Fruit fly (Drosophila melanogaster) whole organism, embryonic: ENCODE measurements around the gene CG14647.
A peak's percentile ranks its signal among the peaks of the same experiment; 100 is the strongest.

Experiments
- Asciz ChIP-seq: fragments of 200-800 bp; sonication (Bioruptor generic); optimal IDR thresholded peaks from 2 replicates; lab custom pipeline; 2017; ENCODE audit warnings: missing biosample characterization, mild to moderate bottlenecking, missing genetic modification characterization, missing genetic modification reagents
- Atf3 ChIP-seq: fragments of 200-800 bp; sonication (Bioruptor generic); optimal IDR thresholded peaks from 3 replicates; lab custom pipeline; 2016; ENCODE audit warnings: missing biosample characterization, missing genetic modification characterization
- CG10654 ChIP-seq: fragments of 200-800 bp; sonication (Bioruptor generic); optimal IDR thresholded peaks from 2 replicates; lab custom pipeline; 2016; ENCODE audit warnings: missing biosample characterization, missing genetic modification characterization
- CG12236 ChIP-seq: fragments of 200-800 bp; sonication (Bioruptor generic); optimal IDR thresholded peaks from 2 replicates; lab custom pipeline; 2016; ENCODE audit warnings: missing biosample characterization, missing genetic modification characterization
- CG12391 ChIP-seq: fragments of 200-800 bp; sonication (Bioruptor generic); optimal IDR thresholded peaks from 3 replicates; lab custom pipeline; 2018; ENCODE audit warnings: missing biosample characterization, mild to moderate bottlenecking, missing genetic modification characterization, moderate library complexity
- CG12659 ChIP-seq: fragments of 200-800 bp; sonication (Bioruptor generic); optimal IDR thresholded peaks from 3 replicates; lab custom pipeline; 2017; ENCODE audit warnings: mild to moderate bottlenecking, missing biosample characterization, missing genetic modification reagents, missing genetic modification characterization
- CG13775 ChIP-seq: fragments of 200-800 bp; sonication (Bioruptor generic); optimal IDR thresholded peaks from 3 replicates; lab custom pipeline; 2017; ENCODE audit warnings: missing biosample characterization, mild to moderate bottlenecking, missing genetic modification characterization
- CG1602 ChIP-seq: fragments of 200-800 bp; sonication (Bioruptor generic); optimal IDR thresholded peaks from 3 replicates; lab custom pipeline; 2016; ENCODE audit warnings: missing biosample characterization, missing genetic modification characterization
- CG1603 ChIP-seq: fragments of 200-800 bp; sonication (Bioruptor generic); optimal IDR thresholded peaks from 2 replicates; lab custom pipeline; 2019; ENCODE audit warnings: missing biosample characterization, mild to moderate bottlenecking, missing genetic modification characterization, moderate library complexity
- CG17186 ChIP-seq: fragments of 200-800 bp; sonication (Bioruptor generic); optimal IDR thresholded peaks from 3 replicates; lab custom pipeline; 2017; ENCODE audit warnings: missing biosample characterization, missing genetic modification reagents, missing genetic modification characterization
- CG2129 ChIP-seq: fragments of 200-800 bp; sonication (Bioruptor generic); IDR thresholded peaks from 2 replicates; pipeline ENCODE4 v1.3.6; 2022; ENCODE audit warnings: missing biosample characterization, missing genetic modification characterization; ENCODE audit not compliant: partially characterized antibody
- CG2712 ChIP-seq: fragments of 200-800 bp; optimal IDR thresholded peaks from 3 replicates; lab custom pipeline; 2019; ENCODE audit warnings: missing biosample characterization, mild to moderate bottlenecking, missing genetic modification characterization, moderate library complexity
- CG33213 ChIP-seq: fragments of 200-800 bp; sonication (Bioruptor generic); optimal IDR thresholded peaks from 3 replicates; lab custom pipeline; 2016; ENCODE audit warnings: missing biosample characterization, missing genetic modification characterization
- CG42726 ChIP-seq: fragments of 200-800 bp; sonication (Bioruptor generic); IDR thresholded peaks from 2 replicates; pipeline ENCODE4 v1.3.6; 2022; ENCODE audit warnings: missing biosample characterization, missing genetic modification characterization; ENCODE audit not compliant: partially characterized antibody
- CG6175 ChIP-seq: fragments of 200-800 bp; sonication (Bioruptor generic); IDR thresholded peaks from 3 replicates; pipeline ENCODE4 v1.3.6; 2022; ENCODE audit warnings: missing biosample characterization, missing genetic modification characterization
- CG7271 ChIP-seq: fragments of 200-800 bp; sonication (Bioruptor generic); optimal IDR thresholded peaks from 2 replicates; lab custom pipeline; 2018; ENCODE audit warnings: missing biosample characterization, mild to moderate bottlenecking, missing genetic modification characterization, moderate library complexity
- CG7372 ChIP-seq: fragments of 200-800 bp; sonication (Bioruptor generic); IDR thresholded peaks from 2 replicates; pipeline ENCODE4 v1.3.6; 2022; ENCODE audit warnings: missing biosample characterization, missing genetic modification characterization
- CG7928 ChIP-seq: fragments of 200-800 bp; sonication (Bioruptor generic); optimal IDR thresholded peaks from 2 replicates; lab custom pipeline; 2017; ENCODE audit warnings: missing biosample characterization, mild to moderate bottlenecking, missing genetic modification characterization
- E2f2 ChIP-seq: fragments of 200-800 bp; sonication (Bioruptor generic); IDR thresholded peaks from 2 replicates; pipeline ENCODE4 v1.3.6; 2022; ENCODE audit warnings: missing biosample characterization, missing genetic modification characterization
- GATAe ChIP-seq: fragments of 200-800 bp; sonication (Bioruptor generic); conservative IDR thresholded peaks from 2 replicates; pipeline ENCODE4 v1.3.6; 2022; ENCODE audit warnings: missing biosample characterization, missing genetic modification characterization
- HmgZ ChIP-seq: fragments of 200-800 bp; sonication (Bioruptor generic); optimal IDR thresholded peaks from 2 replicates; lab custom pipeline; 2018; ENCODE audit warnings: missing biosample characterization, mild to moderate bottlenecking, missing genetic modification characterization
- Lhr ChIP-seq: fragments of 200-800 bp; sonication (Bioruptor generic); optimal IDR thresholded peaks from 3 replicates; lab custom pipeline; 2017; ENCODE audit warnings: mild to moderate bottlenecking, missing biosample characterization, missing genetic modification reagents, missing genetic modification characterization
- MBD-R2 ChIP-seq: fragments of 200-800 bp; sonication (Bioruptor generic); IDR thresholded peaks from 2 replicates; pipeline ENCODE4 v1.3.6; 2022; ENCODE audit warnings: missing biosample characterization, missing genetic modification characterization
- MTF-1 ChIP-seq: fragments of 200-800 bp; sonication (Bioruptor generic); optimal IDR thresholded peaks from 2 replicates; lab custom pipeline; 2018; ENCODE audit warnings: missing biosample characterization, mild to moderate bottlenecking, missing genetic modification characterization, borderline replicate concordance
- Nf-YC ChIP-seq: fragments of 200-800 bp; optimal IDR thresholded peaks from 3 replicates; lab custom pipeline; 2019; ENCODE audit warnings: missing biosample characterization, mild to moderate bottlenecking, missing genetic modification characterization, moderate library complexity
- Pdp1 ChIP-seq, 2 experiments: fragments of 200-800 bp; sonication (Bioruptor generic); optimal IDR thresholded peaks; 3 replicates each; lab custom pipeline; 2016; ENCODE audit warnings: missing biosample characterization in 2 of 2, missing genetic modification characterization in 2 of 2, mild to moderate bottlenecking in 1 of 2, moderate library complexity in 1 of 2
- ap ChIP-seq: fragments of 200-800 bp; sonication (Bioruptor generic); IDR thresholded peaks from 2 replicates; pipeline ENCODE4 v1.3.6; 2022; ENCODE audit warnings: missing biosample characterization, missing genetic modification characterization
- az2 ChIP-seq: fragments of 200-800 bp; sonication (Bioruptor generic); optimal IDR thresholded peaks from 3 replicates; lab custom pipeline; 2016; ENCODE audit warnings: missing biosample characterization, missing genetic modification characterization
- chif ChIP-seq, 2 experiments: fragments of 200-800 bp; sonication (Bioruptor generic); optimal IDR thresholded peaks; 3 replicates each; lab custom pipeline; 2016; ENCODE audit warnings: missing biosample characterization in 2 of 2, missing genetic modification characterization in 2 of 2
- gfzf ChIP-seq: fragments of 200-800 bp; sonication (Bioruptor generic); optimal IDR thresholded peaks from 2 replicates; lab custom pipeline; 2016; ENCODE audit warnings: missing biosample characterization, mild to moderate bottlenecking, missing genetic modification characterization, moderate library complexity
- hbn ChIP-seq: fragments of 200-800 bp; sonication (Bioruptor generic); IDR thresholded peaks from 2 replicates; pipeline ENCODE4 v1.3.6; 2022; ENCODE audit warnings: missing biosample characterization, missing genetic modification characterization; ENCODE audit not compliant: partially characterized antibody
- jigr1 ChIP-seq: fragments of 200-800 bp; sonication (Bioruptor generic); IDR thresholded peaks from 3 replicates; pipeline ENCODE4 v1.3.6; 2022; ENCODE audit warnings: missing biosample characterization, missing genetic modification characterization
- jumu ChIP-seq: fragments of 200-800 bp; sonication (Bioruptor generic); optimal IDR thresholded peaks from 3 replicates; lab custom pipeline; 2016; ENCODE audit warnings: missing biosample characterization, missing genetic modification characterization
- klu ChIP-seq: fragments of 200-800 bp; sonication (Bioruptor generic); IDR thresholded peaks from 2 replicates; pipeline ENCODE4 v1.3.6; 2022; ENCODE audit warnings: missing biosample characterization, missing genetic modification characterization
- nerfin-1 ChIP-seq: fragments of 200-800 bp; sonication (Bioruptor generic); optimal IDR thresholded peaks from 3 replicates; lab custom pipeline; 2019; ENCODE audit warnings: missing biosample characterization, mild to moderate bottlenecking, missing genetic modification characterization, moderate library complexity
- nom ChIP-seq: fragments of 200-800 bp; sonication (Bioruptor generic); optimal IDR thresholded peaks from 2 replicates; lab custom pipeline; 2017; ENCODE audit warnings: missing biosample characterization, missing genetic modification characterization, mild to moderate bottlenecking, moderate library complexity, missing genetic modification reagents
- phol ChIP-seq: fragments of 200-800 bp; sonication (Bioruptor generic); optimal IDR thresholded peaks from 3 replicates; lab custom pipeline; 2018; ENCODE audit warnings: missing biosample characterization, mild to moderate bottlenecking, missing genetic modification characterization, moderate library complexity
- psq ChIP-seq: fragments of 200-800 bp; sonication (Bioruptor generic); optimal IDR thresholded peaks from 2 replicates; lab custom pipeline; 2017; ENCODE audit warnings: missing biosample characterization, missing genetic modification characterization
- pzg ChIP-seq: fragments of 200-800 bp; sonication (Bioruptor generic); optimal IDR thresholded peaks from 3 replicates; lab custom pipeline; 2018; ENCODE audit warnings: missing biosample characterization, mild to moderate bottlenecking, missing genetic modification characterization, moderate library complexity
- sens ChIP-seq: fragments of 200-800 bp; sonication (Bioruptor generic); peaks from one replicate; lab custom pipeline; 2016; ENCODE audit warnings: missing biosample characterization, missing genetic modification characterization
- sim ChIP-seq: fragments of 200-800 bp; sonication (Bioruptor generic); IDR thresholded peaks from 2 replicates; pipeline ENCODE4 v1.3.6; 2022; ENCODE audit warnings: missing biosample characterization, missing genetic modification characterization
- slbo ChIP-seq: fragments of 200-800 bp; sonication (Bioruptor generic); IDR thresholded peaks from 2 replicates; pipeline ENCODE4 v1.3.6; 2022; ENCODE audit warnings: missing biosample characterization, missing genetic modification characterization
- trem ChIP-seq: fragments of 200-800 bp; optimal IDR thresholded peaks from 3 replicates; lab custom pipeline; 2019; ENCODE audit warnings: missing biosample characterization, mild to moderate bottlenecking, missing genetic modification characterization, moderate library complexity
- twi ChIP-seq: fragments of 200-800 bp; optimal IDR thresholded peaks from 2 replicates; lab custom pipeline; 2019; ENCODE audit warnings: missing biosample characterization, mild to moderate bottlenecking, missing genetic modification characterization, moderate library complexity
- unpg ChIP-seq: fragments of 200-800 bp; sonication (Bioruptor generic); optimal IDR thresholded peaks from 3 replicates; lab custom pipeline; 2018; ENCODE audit warnings: missing biosample characterization, mild to moderate bottlenecking, missing genetic modification characterization, moderate library complexity

CG14647 gene

DNA sequence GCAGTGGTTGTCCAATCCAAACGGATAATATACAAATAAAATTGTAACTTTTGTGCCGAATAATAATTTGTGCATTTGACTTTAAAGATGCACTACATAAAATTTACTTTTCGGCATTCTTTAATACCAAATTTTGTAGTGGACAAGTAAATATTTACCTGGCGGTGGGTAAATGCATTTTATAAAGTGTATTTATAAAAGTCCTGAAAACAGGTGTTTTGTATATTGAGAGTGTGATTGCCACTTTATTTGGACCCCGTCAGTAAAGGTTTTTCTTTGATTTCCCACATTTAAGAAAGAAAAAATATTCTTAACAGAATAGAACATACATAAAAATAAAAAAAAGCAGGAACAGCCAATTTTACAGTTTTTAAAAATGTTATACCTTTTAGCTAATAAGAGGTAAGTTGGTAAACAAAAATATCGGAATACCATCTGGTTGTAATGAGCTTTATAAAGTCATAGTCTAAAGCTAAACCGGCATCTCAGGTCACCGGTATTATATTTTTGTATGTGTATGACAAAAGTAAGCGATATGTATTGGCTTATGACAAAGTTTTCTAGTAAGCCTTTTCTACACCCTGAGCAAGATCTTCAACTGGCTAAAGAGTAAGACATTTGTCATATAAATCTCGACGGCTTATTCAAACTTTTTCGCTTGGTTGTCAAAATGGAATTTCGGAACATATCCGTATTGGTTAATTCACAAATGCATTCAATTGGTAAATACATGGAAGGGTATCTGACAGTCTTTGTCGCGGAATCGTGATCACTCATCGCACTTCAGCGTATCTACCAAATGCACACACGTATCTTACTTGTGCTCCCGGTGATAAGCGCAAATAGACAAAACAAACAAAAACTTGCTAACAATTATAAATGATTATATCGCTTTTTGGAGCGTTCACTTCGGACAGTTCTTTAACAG lies 5.4 kb upstream of the CG14647 start (continued):
- TF ChIP-seq twi (tag; lab: Kevin White, UChicago) (peak; percentile 57), az2 (GFP tag; lab: Kevin White, UChicago) (peak; percentile 83), ap (peak; percentile 78), CG10654 (GFP tag; lab: Kevin White, UChicago) (peak; percentile 81), nom (GFP tag; lab: Kevin White, UChicago) (no peak), CG42726 (no peak), Atf3 (GFP tag; lab: Kevin White, UChicago) (peak; percentile 64), CG12391 (peak; percentile 88), GATAe (GFP tag; lab: Robert Waterston, UW) (peak; percentile 78), slbo (GFP tag; lab: Robert Waterston, UW) (peak; percentile 91), MTF-1 (GFP tag; lab: Kevin White, UChicago) (peak; percentile 45), CG2129 (GFP tag; lab: Robert Waterston, UW) (no peak), gfzf (GFP tag; lab: Kevin White, UChicago) (no peak), CG7372 (GFP tag; lab: Robert Waterston, UW) (peak; percentile 72), CG13775 (GFP tag; lab: Kevin White, UChicago) (peak; percentile 72)

DNA sequence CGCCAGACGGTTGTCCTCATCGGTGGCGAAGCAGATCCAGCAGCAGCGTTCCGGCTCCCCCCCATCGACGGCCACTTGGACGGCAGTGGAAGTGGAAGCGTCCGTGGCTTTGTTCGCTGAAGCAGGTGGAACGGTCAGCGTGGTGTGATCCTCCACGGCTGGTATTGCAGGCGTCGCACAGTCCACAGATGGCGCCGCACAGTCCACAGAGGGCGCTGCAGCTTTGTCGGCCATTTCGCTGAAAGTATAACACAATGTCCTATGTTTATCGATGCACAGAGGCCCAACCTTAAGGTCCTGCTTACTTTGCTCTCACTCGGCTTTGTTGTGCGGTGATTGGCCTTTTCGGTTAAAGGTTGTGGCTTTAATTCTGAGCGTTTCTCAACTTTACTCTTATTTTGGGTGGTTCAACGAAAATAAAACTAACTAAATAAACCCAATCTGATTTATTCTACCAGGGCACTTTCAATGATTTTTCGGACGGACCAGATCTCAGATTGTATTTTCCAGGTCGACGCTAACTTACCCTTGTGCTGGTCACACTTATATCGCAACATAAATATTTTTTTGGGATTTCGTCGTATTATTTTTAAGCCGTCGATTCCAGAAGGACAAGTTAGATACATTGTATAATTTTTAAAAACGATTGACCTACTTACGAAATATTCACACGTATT lies 2.8 kb upstream of the CG14647 start, which contains the start of gene CG9855:
Gene CG9855 (minus strand): TSS at position 473 of the 677 bp plus-strand sequence.
- TF ChIP-seq Nf-YC (tag; lab: Kevin White, UChicago) (peak; percentile 18), E2f2 (peak; percentile 50), CG1603 (tag; lab: Kevin White, UChicago) (peak; percentile 63), hbn (GFP tag; lab: Robert Waterston, UW) (peak; percentile 37; the same call in 1 of the 2 replicates), Pdp1 (GFP tag; optimal IDR thresholded peaks at IDR 0.05; lab: Kevin White, UChicago) (peak in 1 of 2 experiments; percentile 79), jigr1 (GFP tag; lab: Robert Waterston, UW) (no peak), CG10654 (GFP tag; lab: Kevin White, UChicago) (no peak), chif (GFP tag; optimal IDR thresholded peaks at IDR 0.05; lab: Kevin White, UChicago) (no peak), CG42726 (peak; percentile 24; the same call in 1 of the 2 replicates), nerfin-1 (tag; lab: Kevin White, UChicago) (peak; percentile 8), CG33213 (GFP tag; lab: Kevin White, UChicago) (peak; percentile 83), sens (GFP tag; lab: Kevin White, UChicago) (peak; percentile 48), CG6175 (no peak), CG17186 (GFP tag; lab: Kevin White, UChicago) (peak; percentile 26), CG7271 (tag; lab: Kevin White, UChicago) (no peak), CG2712 (tag; lab: Kevin White, UChicago) (peak; percentile 32), CG1602 (GFP tag; lab: Kevin White, UChicago) (no peak), jumu (no peak), klu (GFP tag; lab: Robert Waterston, UW) (no peak), unpg (GFP tag; lab: Kevin White, UChicago) (no peak), pzg (GFP tag; lab: Kevin White, UChicago) (peak; percentile 79), CG12659 (GFP tag; lab: Kevin White, UChicago) (peak; percentile 68), CG12236 (GFP tag; lab: Kevin White, UChicago) (no peak), Asciz (no peak), sim (GFP tag; lab: Robert Waterston, UW) (no peak), phol (tag; lab: Kevin White, UChicago) (peak; percentile 32), HmgZ (peak; percentile 21), MBD-R2 (peak; percentile 78), psq (GFP tag; lab: Kevin White, UChicago) (no peak), CG7928 (GFP tag; lab: Kevin White, UChicago) (peak; percentile 66), Lhr (peak; percentile 58), trem (tag; lab: Kevin White, UChicago) (peak; percentile 46)
